Worm (Caenorhabditis elegans): Measurements from ENCODE around the gene H20J04.4.

The H20J04.4 gene

DNA sequence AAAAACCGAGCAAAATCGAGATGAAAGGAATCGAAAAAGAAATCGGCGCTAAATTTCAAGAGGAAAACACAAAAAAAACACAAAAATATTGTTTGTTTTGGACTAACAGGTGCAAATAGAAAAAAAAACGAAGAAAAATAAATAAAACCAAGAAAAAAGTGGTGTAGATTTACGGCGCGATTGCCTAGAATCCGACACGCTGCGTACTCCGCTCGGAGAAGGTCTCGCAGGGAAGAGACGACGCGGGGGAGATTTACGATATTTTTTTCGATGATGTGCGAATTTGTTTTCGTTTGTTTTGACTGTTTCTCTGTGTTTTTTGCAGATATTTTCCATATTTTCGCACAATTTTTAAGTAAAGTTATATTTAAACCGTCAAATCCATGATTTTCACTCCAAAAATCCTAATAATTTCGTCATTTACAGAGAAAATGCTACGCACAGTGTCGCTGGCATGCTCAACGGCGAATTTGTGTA is 29.6 kb upstream of the H20J04.4 start, which contains the start of gene sco-1 (continued):
- TF ChIP-seq ztf-6 (GFP tag; IDR thresholded peaks at IDR 0.05) (peak; percentile 90; the same call in 1 of the 2 replicates), cebp-2 (GFP tag; IDR thresholded peaks at IDR 0.05) (no peak), ekl-4 (GFP tag; IDR thresholded peaks at IDR 0.05) (peak; percentile 79), gei-17 (GFP tag; optimal IDR thresholded peaks at IDR 0.05) (peak; percentile 56), mxl-1 (tag; optimal IDR thresholded peaks at IDR 0.05) (no peak), hsf-1 (GFP tag; IDR thresholded peaks at IDR 0.05) (peak; percentile 61; the same call in 1 of the 2 replicates), somi-1 (GFP tag; optimal IDR thresholded peaks at IDR 0.05) (peak; percentile 78), ztf-28 (GFP tag; IDR thresholded peaks at IDR 0.05) (no peak; the same call in 1 of the 2 replicates), ztf-26 (tag; optimal IDR thresholded peaks at IDR 0.05) (peak; percentile 81), F39B2.1 (GFP tag; IDR thresholded peaks at IDR 0.05) (no peak), lir-1 (GFP tag; conservative IDR thresholded peaks at IDR 0.05) (peak; percentile 89), hmg-1.2 (GFP tag; IDR thresholded peaks at IDR 0.05) (peak; percentile 68), nhr-120 (GFP tag; IDR thresholded peaks at IDR 0.05) (no peak), pbrm-1 (GFP tag; IDR thresholded peaks at IDR 0.05) (peak; percentile 89), B0336.3 (GFP tag; IDR thresholded peaks at IDR 0.05) (peak; percentile 89), madf-3 (GFP tag; IDR thresholded peaks at IDR 0.05) (peak; percentile 90), let-607 (tag; optimal IDR thresholded peaks at IDR 0.05) (peak; percentile 53 to 62), rpc-1 (optimal IDR thresholded peaks at IDR 0.05) (no peak), rpc-1 (tag; optimal IDR thresholded peaks at IDR 0.05) (no peak), repo-1 (tag; optimal IDR thresholded peaks at IDR 0.05) (peak; percentile 39), ceh-79 (tag; optimal IDR thresholded peaks at IDR 0.05) (no peak), let-526 (GFP tag; IDR thresholded peaks at IDR 0.05) (peak; percentile 88), D2030.7 (GFP tag; IDR thresholded peaks at IDR 0.05) (peak; percentile 87), T26A5.8 (tag; optimal IDR thresholded peaks at IDR 0.05) (no peak), him-1 (tag; optimal IDR thresholded peaks at IDR 0.05) (peak; percentile 13), snpc-1.1 (tag; optimal IDR thresholded peaks at IDR 0.05; ENCODE audit: insufficient read depth) (peak; percentile 22), egl-18 (GFP tag; IDR thresholded peaks at IDR 0.05) (0 out of 2 replicates have a peak, but pooled peaks have one; percentile 29), ceh-40 (GFP tag; IDR thresholded peaks at IDR 0.05) (no peak), Y67H2A.10 (GFP tag; conservative IDR thresholded peaks at IDR 0.05) (peak; percentile 72; the same call in 1 of the 2 replicates), C06A6.2 (GFP tag; conservative IDR thresholded peaks at IDR 0.05) (peak; percentile 83), lsy-27 (tag; optimal IDR thresholded peaks at IDR 0.05; ENCODE audit: borderline replicate concordance, insufficient read depth) (no peak), pha-4 (tag; optimal IDR thresholded peaks at IDR 0.05) (peak; percentile 96), ztf-3 (GFP tag; optimal IDR thresholded peaks at IDR 0.05) (no peak), bed-1 (GFP tag; IDR thresholded peaks at IDR 0.05) (no peak), F23B12.7 (tag; optimal IDR thresholded peaks at IDR 0.05; ENCODE audit: insufficient read depth) (peak; percentile 72), K11D2.4 (GFP tag; IDR thresholded peaks at IDR 0.05) (peak; percentile 96), mes-4 (tag; optimal IDR thresholded peaks at IDR 0.05) (no peak), snpc-3.4 (tag; optimal IDR thresholded peaks at IDR 0.05) (peak; percentile 73), B0261.1 (tag; optimal IDR thresholded peaks at IDR 0.05) (peak; percentile 21), fkh-3 (tag; optimal IDR thresholded peaks at IDR 0.05) (no peak), die-1 (tag; optimal IDR thresholded peaks at IDR 0.05) (no peak), sptf-2 (GFP tag; optimal IDR thresholded peaks at IDR 0.05) (peak; percentile 53), cebp-1 (GFP tag; IDR thresholded peaks at IDR 0.05) (peak; percentile 70), cebp-1 (tag; optimal IDR thresholded peaks at IDR 0.05) (peak; percentile 84), madf-8 (GFP tag; conservative IDR thresholded peaks at IDR 0.05) (peak; percentile 81), C17E4.6 (GFP tag; IDR thresholded peaks at IDR 0.05) (0 out of 2 replicates have a peak, but pooled peaks have one; percentile 58), lin-40 (tag; optimal IDR thresholded peaks at IDR 0.05) (peak; percentile 93), lin-54 (GFP tag; optimal IDR thresholded peaks at IDR 0.05) (peak; percentile 80), ceh-27 (GFP tag; optimal IDR thresholded peaks at IDR 0.05) (peak; percentile 98)
